Worm (Caenorhabditis elegans): ENCODE measurements around the gene mex-6.

DNA sequence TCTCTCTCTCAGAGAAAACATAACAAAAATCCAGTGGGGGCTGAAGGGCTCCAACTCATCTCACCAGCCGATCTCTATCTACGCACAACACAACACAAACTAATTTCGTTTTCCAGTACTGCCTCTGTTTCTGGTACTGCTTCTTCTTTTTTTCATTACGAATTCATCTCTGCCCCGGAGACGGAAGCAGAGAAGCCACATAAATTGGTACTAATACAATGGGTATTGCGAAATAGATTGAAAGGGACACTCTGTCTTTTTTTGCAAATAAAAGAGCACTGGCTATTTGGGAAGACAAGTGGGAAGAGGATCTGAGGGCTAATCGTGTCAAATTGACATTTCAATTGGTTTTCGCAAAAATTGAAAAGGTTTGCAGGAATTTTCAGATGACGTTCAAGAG lies 26.7 kb upstream of the mex-6 start:
- TF ChIP-seq ztf-11 (tag; optimal IDR thresholded peaks at IDR 0.05) (no peak), snpc-4 (tag; optimal IDR thresholded peaks at IDR 0.05) (no peak)

Data from whole organism, mixed stage, embryonic.